Worm (Caenorhabditis elegans) whole organism, L4 larva: ENCODE results near the gene dpy-21.

Experiments used
- T20F7.1 ChIP-seq: fragments of 200-800 bp; sonication (Bioruptor generic); optimal IDR thresholded peaks from 2 replicates; lab custom pipeline; 2018; ENCODE audit warnings: mild to moderate bottlenecking, missing genetic modification characterization, missing compliant biosample characterization
- dmd-9 ChIP-seq: fragments of 200-800 bp; sonication (Bioruptor generic); IDR thresholded peaks from 2 replicates; pipeline ENCODE4 v1.3.6; 2022; ENCODE audit warnings: missing genetic modification reagents, missing genetic modification characterization, missing compliant biosample characterization
- dpl-1 ChIP-seq: fragments of 150-350 bp; optimal IDR thresholded peaks from 2 replicates; lab custom pipeline; 2014; ENCODE audit warnings: missing biosample characterization, missing genetic modification reagents, missing genetic modification characterization
- egl-43 ChIP-seq: fragments of 200-800 bp; sonication (Bioruptor generic); IDR thresholded peaks from 2 replicates; pipeline ENCODE4 v1.3.6; 2022; ENCODE audit warnings: missing genetic modification reagents, missing genetic modification characterization, missing compliant biosample characterization
- fos-1 ChIP-seq: fragments of 150-350 bp; optimal IDR thresholded peaks from 2 replicates; lab custom pipeline; 2014; ENCODE audit warnings: missing biosample characterization, missing genetic modification characterization
- hlh-11 ChIP-seq: fragments of 200-800 bp; sonication (Bioruptor generic); optimal IDR thresholded peaks from 2 replicates; lab custom pipeline; 2018; ENCODE audit warnings: mild to moderate bottlenecking, missing genetic modification characterization, missing compliant biosample characterization
- lin-15B ChIP-seq: fragments of 150-350 bp; sonication (generic microtip); optimal IDR thresholded peaks from 3 replicates; lab custom pipeline; 2014; ENCODE audit warnings: missing biosample characterization, missing genetic modification characterization
- spr-1 ChIP-seq: sonication (generic microtip); optimal IDR thresholded peaks from 2 replicates; lab custom pipeline; 2016; ENCODE audit warnings: mild to moderate bottlenecking, missing genetic modification characterization, missing compliant biosample characterization

DNA sequence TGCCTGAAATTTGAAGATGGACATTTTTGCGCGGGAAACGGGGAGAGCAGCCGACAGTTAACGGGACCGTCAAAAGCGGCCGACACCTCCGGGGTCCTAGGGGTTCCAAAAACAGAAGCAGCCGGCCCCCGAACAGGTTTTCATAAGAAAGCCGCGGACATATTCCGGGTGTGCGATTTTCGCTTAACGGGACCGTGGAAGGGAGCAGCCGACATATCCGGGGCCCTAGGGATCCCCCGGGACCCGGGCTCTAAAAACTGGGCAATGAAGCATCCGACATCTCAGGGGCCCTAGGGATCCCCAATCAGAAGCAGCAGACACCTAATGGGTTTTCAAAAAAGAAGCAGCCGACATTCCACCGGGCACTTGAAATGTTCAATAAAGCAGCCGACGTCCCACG lies 13.5 kb upstream of the dpy-21 start:
- TF ChIP-seq dmd-9 (GFP tag; lab: Robert Waterston, UW) = no peak
- TF ChIP-seq hlh-11 (tag; lab: Kevin White, UChicago) = no peak
- TF ChIP-seq lin-15B (tag; lab: Kevin White, UChicago) = no peak
- TF ChIP-seq spr-1 = no peak
- TF ChIP-seq T20F7.1 (GFP tag; lab: Kevin White, UChicago) = no peak
- no peak for TF ChIP-seq dpl-1 (GFP tag; lab: Kevin White, UChicago)
- TF ChIP-seq fos-1 (tag; lab: Kevin White, UChicago) = no peak
- TF ChIP-seq egl-43 (GFP tag; lab: Robert Waterston, UW) = 0 out of 2 replicates have a peak, but pooled peaks have one; percentile 60
